Worm (Caenorhabditis elegans): ENCODE data around the gene spig-5.
"Not testable (repeated sequence)": the region's sequence is repeated elsewhere in the genome, so short reads cannot be mapped to it uniquely, and the experiment has no call there.

Gene spig-5

DNA sequence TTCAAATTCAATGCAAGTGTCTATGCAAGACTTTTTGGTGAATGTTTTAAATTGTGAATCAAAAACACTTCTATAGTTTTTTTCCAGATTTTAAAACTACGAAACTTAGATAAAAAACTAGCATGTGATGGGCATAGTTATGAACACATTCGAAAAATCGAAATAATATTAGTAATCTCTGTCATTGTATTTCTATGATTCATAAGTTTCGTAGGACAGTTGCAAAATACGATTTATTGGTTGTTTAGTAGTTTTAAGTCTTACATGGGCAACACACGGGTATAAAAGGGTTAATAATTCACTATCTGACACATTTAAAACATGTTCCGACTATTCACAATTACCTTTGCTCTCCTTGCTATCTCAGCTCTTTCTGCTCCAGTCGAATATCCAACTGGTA, at the start of gene spig-5:
spig-5 (plus strand) TSS at position 301 of the 400 bp plus-strand sequence.
- TF ChIP-seq sea-2 (GFP tag; optimal IDR thresholded peaks at IDR 0.05); nhr-25 (tag; optimal IDR thresholded peaks at IDR 0.05); mdl-1 (tag; optimal IDR thresholded peaks at IDR 0.05): not testable (repeated sequence)

DNA sequence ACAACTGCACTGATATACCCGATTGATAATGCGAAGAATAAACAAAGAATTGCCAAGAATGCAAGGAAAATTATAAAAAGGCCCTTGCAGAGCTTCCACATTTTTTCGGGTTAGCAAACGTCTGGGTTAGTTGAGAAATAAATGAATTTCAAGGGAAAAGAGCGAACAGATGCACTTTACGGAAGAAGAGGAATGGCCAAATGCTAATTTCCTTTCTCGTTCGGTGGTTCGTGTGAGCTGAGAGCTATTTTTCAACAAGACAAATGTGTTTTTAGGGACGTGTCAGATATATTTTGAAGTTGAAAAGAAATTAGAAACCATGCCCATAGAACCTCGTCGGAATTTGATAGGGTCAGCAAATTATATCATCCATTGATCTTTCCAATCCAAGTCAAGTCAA, 47.4 kb upstream of the spig-5 start, which contains the start of gene F40G12.2:
F40G12.2 (minus strand) TSS at position 101 of the 400 bp plus-strand sequence.
- no peak for TF ChIP-seq nhr-25 (tag; optimal IDR thresholded peaks at IDR 0.05)
- no peak for TF ChIP-seq ztf-11 (tag; optimal IDR thresholded peaks at IDR 0.05)
- no peak for TF ChIP-seq lsy-12 (tag; optimal IDR thresholded peaks at IDR 0.05)
- TF ChIP-seq nhr-11 (tag; optimal IDR thresholded peaks at IDR 0.05) = no peak
- no peak for TF ChIP-seq sea-2 (GFP tag; optimal IDR thresholded peaks at IDR 0.05)
- no peak for TF ChIP-seq nhr-67 (tag; optimal IDR thresholded peaks at IDR 0.05)
- no peak for TF ChIP-seq pqm-1 (tag; optimal IDR thresholded peaks at IDR 0.05)
- TF ChIP-seq nhr-43 (tag; optimal IDR thresholded peaks at IDR 0.05; ENCODE audit: poor library complexity, severe bottlenecking) = no peak
- no peak for TF ChIP-seq elt-2 (tag; optimal IDR thresholded peaks at IDR 0.05)
- TF ChIP-seq nhr-237 (tag; optimal IDR thresholded peaks at IDR 0.05) = no peak
- no peak for TF ChIP-seq ceh-82 (tag; optimal IDR thresholded peaks at IDR 0.05)
- no peak for TF ChIP-seq daf-12 (tag; optimal IDR thresholded peaks at IDR 0.05)
- TF ChIP-seq lin-39 (tag; optimal IDR thresholded peaks at IDR 0.05) = no peak
- TF ChIP-seq ceh-28 (tag; optimal IDR thresholded peaks at IDR 0.05) = no peak
- no peak for TF ChIP-seq fkh-2 (tag; optimal IDR thresholded peaks at IDR 0.05)
- TF ChIP-seq nfya-1 (tag; optimal IDR thresholded peaks at IDR 0.05; ENCODE audit: insufficient read depth) = no peak

DNA sequence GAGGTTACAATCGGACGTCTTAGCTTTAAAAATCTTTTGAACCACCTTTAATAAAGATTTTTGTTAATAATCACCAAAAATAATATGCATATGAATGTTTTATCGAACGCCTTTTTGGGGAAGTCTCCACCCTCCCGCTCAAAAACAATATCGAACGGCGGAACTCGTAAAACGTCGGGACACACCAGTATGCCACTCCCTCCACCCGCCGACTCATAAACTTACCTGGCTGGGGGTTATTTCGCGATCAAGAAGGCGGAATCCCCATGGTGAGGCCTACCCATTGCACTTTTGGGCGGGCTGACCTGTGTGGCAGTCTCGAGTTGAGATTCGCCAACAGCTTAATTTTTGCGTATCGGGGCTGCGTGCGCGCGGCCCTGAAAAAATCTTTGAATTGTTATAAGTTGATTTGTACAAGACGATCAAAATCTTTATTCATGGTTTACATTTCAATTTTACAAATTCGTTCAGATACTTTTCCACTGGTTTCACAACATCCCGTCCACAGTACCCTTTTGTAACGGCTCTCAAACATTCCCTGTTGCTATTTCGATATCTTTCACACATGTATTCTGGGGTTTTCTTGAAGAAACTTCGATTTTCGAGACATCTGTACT, 40.8 kb upstream of the spig-5 start:
- TF ChIP-seq snpc-4 (tag; optimal IDR thresholded peaks at IDR 0.05) = peak; percentile 1
- TF ChIP-seq lsy-12 (tag; optimal IDR thresholded peaks at IDR 0.05) = no peak
- TF ChIP-seq mdl-1 (tag; optimal IDR thresholded peaks at IDR 0.05) = no peak

ce11 chrV:14268616-14269015, 39.6 kb upstream of the spig-5 start, which contains the start of gene F40G12.4:
Gene F40G12.4, minus strand, starts transcription at chrV:14268716.
- TF ChIP-seq pqm-1 (tag; optimal IDR thresholded peaks at IDR 0.05) = no peak
- no peak for TF ChIP-seq elt-3 (tag; optimal IDR thresholded peaks at IDR 0.05)
- TF ChIP-seq ZK546.5 (tag; optimal IDR thresholded peaks at IDR 0.05) = no peak
- TF ChIP-seq skn-1 (tag; optimal IDR thresholded peaks at IDR 0.05) = no peak
- TF ChIP-seq elt-1 (tag; optimal IDR thresholded peaks at IDR 0.05) = no peak
- TF ChIP-seq nhr-12 (tag; optimal IDR thresholded peaks at IDR 0.05) = no peak
- no peak for TF ChIP-seq unc-39 (tag; optimal IDR thresholded peaks at IDR 0.05)

DNA sequence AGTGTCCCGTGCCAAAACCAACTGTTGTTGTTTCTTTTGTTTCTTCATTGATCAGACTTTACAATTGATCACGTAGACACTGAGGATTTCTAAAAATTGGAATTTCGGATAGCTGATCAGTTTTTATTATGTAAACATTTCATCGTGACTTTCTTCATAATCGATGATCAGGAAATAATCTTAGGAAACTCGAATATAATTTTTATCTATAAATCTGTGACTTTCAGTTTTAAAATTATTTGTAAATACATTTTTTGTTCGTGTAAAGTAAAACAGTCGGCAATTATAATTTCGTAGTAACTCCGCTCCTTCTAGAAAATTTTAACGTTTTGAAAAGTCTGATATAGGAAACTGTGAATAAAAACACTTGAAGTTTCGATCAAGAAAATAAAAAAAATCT, 37.5 kb upstream of the spig-5 start, which contains the start of gene F40G12.5:
F40G12.5 (minus strand) TSS at position 101 of the 400 bp plus-strand sequence.
- TF ChIP-seq lin-39 (tag; optimal IDR thresholded peaks at IDR 0.05) = no peak
- no peak for TF ChIP-seq nhr-77 (tag; optimal IDR thresholded peaks at IDR 0.05)
- TF ChIP-seq nhr-237 (tag; optimal IDR thresholded peaks at IDR 0.05) = no peak
- no peak for TF ChIP-seq jun-1 (tag; optimal IDR thresholded peaks at IDR 0.05)
- no peak for TF ChIP-seq mdl-1 (tag; optimal IDR thresholded peaks at IDR 0.05)
- TF ChIP-seq nhr-43 (tag; optimal IDR thresholded peaks at IDR 0.05; ENCODE audit: poor library complexity, severe bottlenecking) = no peak
- no peak for TF ChIP-seq nhr-25 (tag; optimal IDR thresholded peaks at IDR 0.05)
- no peak for TF ChIP-seq ztf-4 (tag; optimal IDR thresholded peaks at IDR 0.05)
- no peak for TF ChIP-seq pha-4 (tag; optimal IDR thresholded peaks at IDR 0.05)
- no peak for TF ChIP-seq sea-2 (GFP tag; optimal IDR thresholded peaks at IDR 0.05)
- no peak for TF ChIP-seq ceh-9 (tag; optimal IDR thresholded peaks at IDR 0.05)
- TF ChIP-seq snpc-4 (tag; optimal IDR thresholded peaks at IDR 0.05) = no peak
- no peak for TF ChIP-seq ama-1 (optimal IDR thresholded peaks at IDR 0.05)
- no peak for TF ChIP-seq fkh-2 (tag; optimal IDR thresholded peaks at IDR 0.05)
- no peak for TF ChIP-seq mml-1 (tag; optimal IDR thresholded peaks at IDR 0.05)
- TF ChIP-seq eor-1 (tag; optimal IDR thresholded peaks at IDR 0.05) = no peak
- TF ChIP-seq egl-27 (tag; optimal IDR thresholded peaks at IDR 0.05) = no peak
